Fruit fly (Drosophila melanogaster) whole organism: ENCODE results near the gene CG7409.

Source experiments
- CG8478 ChIP-seq: fragments of >200 bp; optimal IDR thresholded peaks from 2 replicates; lab custom pipeline; 2018; ENCODE audit warnings: inconsistent platforms
- Dll ChIP-seq: fragments of >200 bp; optimal IDR thresholded peaks from 2 replicates; lab custom pipeline; 2017
- EcR ChIP-seq, 2 experiments: fragments of >200 bp; optimal IDR thresholded peaks; 2 replicates each; lab custom pipeline; 2017; ENCODE audit warnings: missing biosample characterization in 2 of 2, missing genetic modification characterization in 2 of 2, missing genetic modification reagents in 2 of 2
- pan ChIP-seq: fragments of >200 bp; optimal IDR thresholded peaks from 2 replicates; lab custom pipeline; 2017
- psq ChIP-seq: fragments of >200 bp; optimal IDR thresholded peaks from 2 replicates; lab custom pipeline; 2017
- usp ChIP-seq: fragments of >200 bp; optimal IDR thresholded peaks from 2 replicates; lab custom pipeline; 2017; ENCODE audit warnings: missing biosample characterization, missing genetic modification characterization, mixed read lengths

- TF ChIP-seq Dll (lab: Kevin White, UChicago) (no peak), psq (lab: Kevin White, UChicago) (no peak), pan (lab: Kevin White, UChicago) (no peak), EcR (GFP tag; optimal IDR thresholded peaks at IDR 0.05; lab: Kevin White, UChicago) (no peak), CG8478 (lab: Kevin White, UChicago) (no peak), usp (GFP tag; lab: Kevin White, UChicago) (no peak)
Measured at dm6 chr3L:7717863-7718560, 36.2 kb upstream of the CG7409 start, which contains the start of gene Ank2.
